Worm (Caenorhabditis elegans) whole organism, young adult: ENCODE data around the gene R09H10.5.

Experiments
- attf-5 ChIP-seq: fragments of 200-800 bp; sonication (Bioruptor generic); optimal IDR thresholded peaks from 2 replicates; lab custom pipeline; 2018; ENCODE audit warnings: mild to moderate bottlenecking, missing genetic modification characterization, missing compliant biosample characterization
- egl-44 ChIP-seq: fragments of 200-800 bp; sonication (Bioruptor generic); IDR thresholded peaks from 2 replicates; pipeline ENCODE4 v1.3.6; 2022; ENCODE audit warnings: missing genetic modification reagents, missing genetic modification characterization, missing compliant biosample characterization
- ekl-4 ChIP-seq: fragments of 200-800 bp; sonication (Bioruptor generic); IDR thresholded peaks from 2 replicates; pipeline ENCODE4 v1.3.6; 2022; ENCODE audit warnings: missing genetic modification reagents, missing genetic modification characterization, missing compliant biosample characterization
- ets-4 ChIP-seq: fragments of 200-800 bp; sonication (Bioruptor generic); optimal IDR thresholded peaks from 2 replicates; lab custom pipeline; 2018; ENCODE audit warnings: mild to moderate bottlenecking, missing genetic modification characterization, missing compliant biosample characterization
- madf-8 ChIP-seq: fragments of 200-800 bp; sonication (Bioruptor generic); conservative IDR thresholded peaks from 2 replicates; pipeline ENCODE4 v1.3.6; 2022; ENCODE audit warnings: missing genetic modification reagents, missing genetic modification characterization, missing compliant biosample characterization
- rec-8 ChIP-seq, 2 experiments: sonication (generic microtip); optimal IDR thresholded peaks; 2 replicates each; lab custom pipeline; 2016; ENCODE audit warnings: mild to moderate bottlenecking in 2 of 2, missing genetic modification characterization in 2 of 2, missing genetic modification reagents in 2 of 2, missing genotype in 2 of 2, missing biosample characterization in 1 of 2, missing compliant biosample characterization in 1 of 2, moderate library complexity in 1 of 2
- unc-130 ChIP-seq: sonication (generic microtip); optimal IDR thresholded peaks from 2 replicates; lab custom pipeline; 2016; ENCODE audit warnings: missing genetic modification reagents, missing genetic modification characterization, missing compliant biosample characterization

ce11 chrIV:10656770-10657323 is 28.2 kb upstream of the R09H10.5 start, which contains the start of gene K08C7.1:
- TF ChIP-seq ets-4 (GFP tag; lab: Kevin White, UChicago) (no peak), madf-8 (GFP tag; lab: Robert Waterston, UW) (no peak), ekl-4 (GFP tag; lab: Robert Waterston, UW) (no peak), rec-8 (tag; optimal IDR thresholded peaks at IDR 0.05; lab: Kevin White, UChicago) (no peak), attf-5 (GFP tag; lab: Kevin White, UChicago) (no peak), unc-130 (no peak), egl-44 (GFP tag; lab: Robert Waterston, UW) (no peak)
